Fruit fly (Drosophila melanogaster) whole organism, embryonic: ENCODE results near the gene CG13679.

ENCODE experiments used
- Atf3 ChIP-seq: fragments of 200-800 bp; sonication (Bioruptor generic); optimal IDR thresholded peaks from 3 replicates; lab custom pipeline; 2016; ENCODE audit warnings: missing biosample characterization, missing genetic modification characterization
- Bdp1 ChIP-seq: fragments of 200-800 bp; sonication (Bioruptor generic); optimal IDR thresholded peaks from 3 replicates; lab custom pipeline; 2016; ENCODE audit warnings: missing biosample characterization, missing genetic modification characterization
- CG10321 ChIP-seq: fragments of 200-800 bp; sonication (Bioruptor generic); IDR thresholded peaks from 2 replicates; pipeline ENCODE4 v1.3.6; 2022; ENCODE audit warnings: missing biosample characterization, missing genetic modification characterization
- CG10366 ChIP-seq: fragments of 200-800 bp; sonication (Bioruptor generic); IDR thresholded peaks from 2 replicates; pipeline ENCODE4 v1.3.6; 2022; ENCODE audit warnings: missing biosample characterization, missing genetic modification characterization
- CG11085 ChIP-seq: fragments of 200-800 bp; sonication (Bioruptor generic); IDR thresholded peaks from 2 replicates; pipeline ENCODE4 v1.3.6; 2022; ENCODE audit warnings: missing biosample characterization, missing genetic modification characterization
- CG12219 ChIP-seq: fragments of 200-800 bp; sonication (Bioruptor generic); optimal IDR thresholded peaks from 3 replicates; lab custom pipeline; 2018; ENCODE audit warnings: missing biosample characterization, mild to moderate bottlenecking, missing genetic modification characterization
- CG15011 ChIP-seq: fragments of 200-800 bp; sonication (Bioruptor generic); optimal IDR thresholded peaks from 3 replicates; lab custom pipeline; 2018; ENCODE audit warnings: missing biosample characterization, mild to moderate bottlenecking, missing genetic modification characterization
- CG16863 ChIP-seq: fragments of 200-800 bp; sonication (Bioruptor generic); optimal IDR thresholded peaks from 3 replicates; lab custom pipeline; 2016; ENCODE audit warnings: missing biosample characterization, missing genetic modification characterization
- CG18011 ChIP-seq: fragments of 200-800 bp; sonication (Bioruptor generic); optimal IDR thresholded peaks from 2 replicates; lab custom pipeline; 2017; ENCODE audit warnings: missing biosample characterization, missing genetic modification characterization, mild to moderate bottlenecking, moderate library complexity, missing genotype
- CG18262 ChIP-seq: fragments of 200-800 bp; optimal IDR thresholded peaks from 3 replicates; lab custom pipeline; 2019; ENCODE audit warnings: missing biosample characterization, mild to moderate bottlenecking, missing genetic modification characterization, moderate library complexity
- CG2875 ChIP-seq: fragments of 200-800 bp; sonication (Bioruptor generic); optimal IDR thresholded peaks from 2 replicates; lab custom pipeline; 2017; ENCODE audit warnings: missing biosample characterization, mild to moderate bottlenecking, missing genetic modification characterization, missing genetic modification reagents
- CG6654 ChIP-seq: fragments of 200-800 bp; sonication (Bioruptor generic); optimal IDR thresholded peaks from 2 replicates; lab custom pipeline; 2017; ENCODE audit warnings: missing biosample characterization, mild to moderate bottlenecking, missing genetic modification characterization
- CG6854 ChIP-seq: fragments of 200-800 bp; sonication (Bioruptor generic); optimal IDR thresholded peaks from 3 replicates; lab custom pipeline; 2017; ENCODE audit warnings: missing biosample characterization, mild to moderate bottlenecking, missing genetic modification characterization
- CG7372 ChIP-seq: fragments of 200-800 bp; sonication (Bioruptor generic); IDR thresholded peaks from 2 replicates; pipeline ENCODE4 v1.3.6; 2022; ENCODE audit warnings: missing biosample characterization, missing genetic modification characterization
- CG8359 ChIP-seq: fragments of 200-800 bp; sonication (Bioruptor generic); optimal IDR thresholded peaks from 2 replicates; lab custom pipeline; 2017; ENCODE audit warnings: missing biosample characterization, mild to moderate bottlenecking, missing genetic modification characterization, borderline replicate concordance
- CG8478 ChIP-seq: fragments of >200 bp; optimal IDR thresholded peaks from 2 replicates; lab custom pipeline; 2018
- CG9437 ChIP-seq: fragments of 200-800 bp; sonication (Bioruptor generic); optimal IDR thresholded peaks from 2 replicates; lab custom pipeline; 2018; ENCODE audit warnings: missing biosample characterization, mild to moderate bottlenecking, missing genetic modification characterization
- CG9817 ChIP-seq: fragments of 200-800 bp; sonication (Bioruptor generic); optimal IDR thresholded peaks from 2 replicates; lab custom pipeline; 2018; ENCODE audit warnings: missing biosample characterization, mild to moderate bottlenecking, missing genetic modification characterization, moderate library complexity
- E2f2 ChIP-seq: fragments of 200-800 bp; sonication (Bioruptor generic); IDR thresholded peaks from 2 replicates; pipeline ENCODE4 v1.3.6; 2022; ENCODE audit warnings: missing biosample characterization, missing genetic modification characterization
- ERR ChIP-seq: fragments of 200-800 bp; sonication (Bioruptor generic); optimal IDR thresholded peaks from 2 replicates; lab custom pipeline; 2016; ENCODE audit warnings: missing biosample characterization, missing genetic modification characterization
- Fer3 ChIP-seq: fragments of 200-800 bp; sonication (Bioruptor generic); optimal IDR thresholded peaks from 2 replicates; lab custom pipeline; 2018; ENCODE audit warnings: missing biosample characterization, mild to moderate bottlenecking, missing genetic modification characterization, moderate library complexity
- Hand ChIP-seq: fragments of 200-800 bp; sonication (Bioruptor generic); optimal IDR thresholded peaks from 2 replicates; lab custom pipeline; 2017; ENCODE audit warnings: mild to moderate bottlenecking, missing biosample characterization, missing genetic modification reagents, missing genetic modification characterization
- HmgZ ChIP-seq: fragments of 200-800 bp; sonication (Bioruptor generic); optimal IDR thresholded peaks from 2 replicates; lab custom pipeline; 2018; ENCODE audit warnings: missing biosample characterization, mild to moderate bottlenecking, missing genetic modification characterization
- Lhr ChIP-seq: fragments of 200-800 bp; sonication (Bioruptor generic); optimal IDR thresholded peaks from 3 replicates; lab custom pipeline; 2017; ENCODE audit warnings: mild to moderate bottlenecking, missing biosample characterization, missing genetic modification reagents, missing genetic modification characterization
- Lim3 ChIP-seq: fragments of 200-800 bp; sonication (Bioruptor generic); IDR thresholded peaks from 2 replicates; pipeline ENCODE4 v1.3.6; 2022; ENCODE audit warnings: missing biosample characterization, missing genetic modification characterization
- MESR4 ChIP-seq: fragments of 200-800 bp; sonication (Bioruptor generic); optimal IDR thresholded peaks from 2 replicates; lab custom pipeline; 2018; ENCODE audit warnings: missing biosample characterization, mild to moderate bottlenecking, missing genetic modification characterization, moderate library complexity
- Myb ChIP-seq: fragments of 200-800 bp; sonication (Bioruptor generic); optimal IDR thresholded peaks from 2 replicates; lab custom pipeline; 2016; ENCODE audit warnings: missing biosample characterization, missing genetic modification characterization
- Oaz ChIP-seq: fragments of 200-800 bp; sonication (Bioruptor generic); IDR thresholded peaks from 2 replicates; pipeline ENCODE4 v1.3.6; 2022; ENCODE audit warnings: missing biosample characterization, missing genetic modification characterization
- Pdp1 ChIP-seq, 2 experiments: fragments of 200-800 bp; sonication (Bioruptor generic); optimal IDR thresholded peaks; 3 replicates each; lab custom pipeline; 2016; ENCODE audit warnings: missing biosample characterization in 2 of 2, missing genetic modification characterization in 2 of 2, mild to moderate bottlenecking in 1 of 2, moderate library complexity in 1 of 2
- Ptx1 ChIP-seq: fragments of 200-800 bp; sonication (Bioruptor generic); IDR thresholded peaks from 2 replicates; pipeline ENCODE4 v1.3.6; 2022; ENCODE audit warnings: missing biosample characterization, missing genetic modification characterization
- TFAM ChIP-seq: fragments of 200-800 bp; sonication (Bioruptor generic); optimal IDR thresholded peaks from 2 replicates; lab custom pipeline; 2017; ENCODE audit warnings: missing biosample characterization, missing genetic modification characterization, inconsistent platforms
- Usf ChIP-seq: fragments of 200-800 bp; sonication (Bioruptor generic); optimal IDR thresholded peaks from 2 replicates; lab custom pipeline; 2017; ENCODE audit warnings: missing genotype, missing biosample characterization, missing genetic modification characterization
- btn ChIP-seq: fragments of 200-800 bp; sonication (Bioruptor generic); optimal IDR thresholded peaks from 2 replicates; lab custom pipeline; 2016; ENCODE audit warnings: missing biosample characterization, missing genetic modification characterization
- cad ChIP-seq: fragments of >200 bp; optimal IDR thresholded peaks from 2 replicates; lab custom pipeline; 2017; ENCODE audit warnings: missing biosample characterization, missing genetic modification characterization
- crol ChIP-seq: fragments of 200-800 bp; sonication (Bioruptor generic); IDR thresholded peaks from 2 replicates; pipeline ENCODE4 v1.3.6; 2022; ENCODE audit warnings: missing biosample characterization, missing genetic modification characterization
- crp ChIP-seq, 2 experiments: fragments of 200-800 bp; sonication (Bioruptor generic); optimal IDR thresholded peaks; 2 replicates in 1 of 2; 3 replicates in 1 of 2; lab custom pipeline; 2017; ENCODE audit warnings: missing biosample characterization in 2 of 2, missing genetic modification characterization in 2 of 2, mild to moderate bottlenecking in 1 of 2, moderate library complexity in 1 of 2
- emc ChIP-seq: fragments of 200-800 bp; sonication (Bioruptor generic); optimal IDR thresholded peaks from 2 replicates; lab custom pipeline; 2016; ENCODE audit warnings: missing biosample characterization, missing genetic modification characterization
- en ChIP-seq: fragments of 200-800 bp; sonication (Bioruptor generic); optimal IDR thresholded peaks from 2 replicates; lab custom pipeline; 2016; ENCODE audit warnings: missing biosample characterization, missing genetic modification characterization
- esg ChIP-seq: fragments of 200-800 bp; sonication (Bioruptor generic); conservative IDR thresholded peaks from 2 replicates; pipeline ENCODE4 v1.3.6; 2022; ENCODE audit warnings: missing biosample characterization, missing genetic modification characterization
- inv ChIP-seq: fragments of 200-800 bp; sonication (Bioruptor generic); IDR thresholded peaks from 2 replicates; pipeline ENCODE4 v1.3.6; 2022; ENCODE audit warnings: missing biosample characterization, missing genetic modification characterization; ENCODE audit not compliant: partially characterized antibody
- lbe ChIP-seq: fragments of 200-800 bp; sonication (Bioruptor generic); optimal IDR thresholded peaks from 2 replicates; lab custom pipeline; 2016; ENCODE audit warnings: missing biosample characterization, mild to moderate bottlenecking, missing genetic modification characterization
- lmd ChIP-seq: fragments of 200-800 bp; sonication (Bioruptor generic); IDR thresholded peaks from 2 replicates; pipeline ENCODE4 v1.3.6; 2022; ENCODE audit warnings: missing biosample characterization, missing genetic modification characterization
- mam ChIP-seq: fragments of 200-800 bp; sonication (Bioruptor generic); optimal IDR thresholded peaks from 3 replicates; lab custom pipeline; 2016; ENCODE audit warnings: missing biosample characterization, missing genetic modification characterization
- nmo ChIP-seq: fragments of 200-800 bp; sonication (Bioruptor generic); optimal IDR thresholded peaks from 2 replicates; lab custom pipeline; 2018; ENCODE audit warnings: missing biosample characterization, mild to moderate bottlenecking, missing genetic modification characterization, moderate library complexity
- nom ChIP-seq: fragments of 200-800 bp; sonication (Bioruptor generic); optimal IDR thresholded peaks from 2 replicates; lab custom pipeline; 2017; ENCODE audit warnings: missing biosample characterization, missing genetic modification characterization, mild to moderate bottlenecking, moderate library complexity, missing genetic modification reagents
- pzg ChIP-seq: fragments of 200-800 bp; sonication (Bioruptor generic); optimal IDR thresholded peaks from 3 replicates; lab custom pipeline; 2018; ENCODE audit warnings: missing biosample characterization, mild to moderate bottlenecking, missing genetic modification characterization, moderate library complexity
- row ChIP-seq: fragments of 200-800 bp; sonication (Bioruptor generic); IDR thresholded peaks from 3 replicates; pipeline ENCODE4 v1.3.6; 2022; ENCODE audit warnings: missing biosample characterization, missing genetic modification characterization
- sim ChIP-seq: fragments of 200-800 bp; sonication (Bioruptor generic); IDR thresholded peaks from 2 replicates; pipeline ENCODE4 v1.3.6; 2022; ENCODE audit warnings: missing biosample characterization, missing genetic modification characterization
- vnd ChIP-seq: fragments of 200-800 bp; sonication (Bioruptor generic); IDR thresholded peaks from 3 replicates; pipeline ENCODE4 v1.3.6; 2022; ENCODE audit warnings: missing biosample characterization, missing genetic modification characterization; ENCODE audit not compliant: partially characterized antibody
- vvl ChIP-seq: fragments of 200-800 bp; sonication (Bioruptor generic); IDR thresholded peaks from 2 replicates; pipeline ENCODE4 v1.3.6; 2022; ENCODE audit warnings: missing biosample characterization, missing genetic modification characterization

Gene CG13679

DNA sequence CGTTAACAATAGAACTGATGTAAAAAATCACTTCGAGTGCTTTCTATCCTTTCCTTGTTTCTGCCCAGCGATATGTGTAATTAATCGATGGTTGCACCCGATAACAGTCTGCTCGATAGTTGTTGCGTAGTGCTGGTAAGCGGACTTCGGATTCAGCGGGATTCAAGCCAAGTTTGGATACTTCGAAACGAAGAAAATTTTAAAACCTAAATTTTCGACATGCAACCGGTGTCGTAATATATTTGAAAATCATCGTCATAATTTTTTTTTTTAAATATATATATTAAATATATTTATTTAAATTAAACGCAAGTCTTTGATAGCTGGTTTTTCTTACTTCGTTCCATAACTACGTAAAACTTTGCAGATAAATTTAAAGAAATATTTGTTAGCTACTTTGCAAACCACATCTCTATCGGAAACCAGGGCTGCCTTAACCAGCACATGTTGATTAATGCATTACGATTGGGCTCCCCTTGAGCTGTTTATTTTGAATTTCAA, 4.8 kb upstream of the CG13679 start, which contains the start of the genes UbcE2M and Dhps (continued):
- TF ChIP-seq CG18011 (GFP tag; lab: Kevin White, UChicago) (peak; percentile 33), Pdp1 (GFP tag; optimal IDR thresholded peaks at IDR 0.05; lab: Kevin White, UChicago) (peak; percentile 37 to 65), nmo (peak; percentile 80), Usf (GFP tag; lab: Kevin White, UChicago) (peak; percentile 73), CG8359 (GFP tag; lab: Kevin White, UChicago) (peak; percentile 31), CG8478 (lab: Kevin White, UChicago) (no peak), row (GFP tag; lab: Robert Waterston, UW) (peak; percentile 93), mam (GFP tag; lab: Kevin White, UChicago) (peak; percentile 73), CG12219 (GFP tag; lab: Kevin White, UChicago) (no peak), btn (GFP tag; lab: Kevin White, UChicago) (no peak), CG6854 (GFP tag; lab: Kevin White, UChicago) (no peak), CG7372 (0 out of 2 replicates have a peak, but pooled peaks have one; percentile 32), Lim3 (GFP tag; lab: Robert Waterston, UW) (no peak), Lhr (peak; percentile 20), vnd (peak; percentile 67), CG15011 (GFP tag; lab: Kevin White, UChicago) (no peak), crp (GFP tag; optimal IDR thresholded peaks at IDR 0.05; lab: Kevin White, UChicago) (peak in 1 of 2 experiments; percentile 60), CG10366 (GFP tag; lab: Robert Waterston, UW) (peak; percentile 41; the same call in 1 of the 2 replicates), pzg (GFP tag; lab: Kevin White, UChicago) (peak; percentile 55), HmgZ (tag; lab: Kevin White, UChicago) (peak; percentile 70), ERR (GFP tag; lab: Kevin White, UChicago) (no peak), E2f2 (GFP tag; lab: Robert Waterston, UW) (peak; percentile 53; the same call in 1 of the 2 replicates), nom (GFP tag; lab: Kevin White, UChicago) (peak; percentile 27), CG9437 (GFP tag; lab: Kevin White, UChicago) (peak; percentile 88), Atf3 (GFP tag; lab: Kevin White, UChicago) (peak; percentile 26), Ptx1 (peak; percentile 73), CG18262 (tag; lab: Kevin White, UChicago) (peak; percentile 65), Hand (GFP tag; lab: Kevin White, UChicago) (peak; percentile 19), lmd (peak; percentile 61), CG9817 (peak; percentile 89), inv (GFP tag; lab: Robert Waterston, UW) (peak; percentile 70), sim (GFP tag; lab: Robert Waterston, UW) (no peak), TFAM (GFP tag; lab: Kevin White, UChicago) (no peak), lbe (GFP tag; lab: Kevin White, UChicago) (peak; percentile 52), emc (GFP tag; lab: Kevin White, UChicago) (no peak), esg (GFP tag; lab: Robert Waterston, UW) (peak; percentile 66), crol (GFP tag; lab: Robert Waterston, UW) (no peak), Myb (GFP tag; lab: Kevin White, UChicago) (peak; percentile 66), Bdp1 (no peak), MESR4 (GFP tag; lab: Kevin White, UChicago) (no peak), cad (GFP tag; lab: Kevin White, UChicago) (no peak), Oaz (no peak; the same call in 1 of the 2 replicates), CG10321 (GFP tag; lab: Robert Waterston, UW) (no peak), Fer3 (peak; percentile 76), CG2875 (GFP tag; lab: Kevin White, UChicago) (no peak), CG6654 (peak; percentile 3), en (GFP tag; lab: Kevin White, UChicago) (no peak), CG16863 (GFP tag; lab: Kevin White, UChicago) (no peak), CG11085 (GFP tag; lab: Robert Waterston, UW) (peak; percentile 60; the same call in 1 of the 2 replicates), vvl (GFP tag; lab: Robert Waterston, UW) (peak; percentile 37; the same call in 1 of the 2 replicates)
